Worm (Caenorhabditis elegans) whole organism, L4 larva: Measurements from ENCODE around the gene nrsn-1.

Experiments used
- F44E2.7 ChIP-seq: fragments of 200-800 bp; sonication (Bioruptor generic); IDR thresholded peaks from 2 replicates; pipeline ENCODE4 v2.1.2; 2022; ENCODE audit warnings: missing genetic modification characterization, missing compliant biosample characterization
- F49E8.2 ChIP-seq: sonication (generic microtip); optimal IDR thresholded peaks from 2 replicates; lab custom pipeline; 2016; ENCODE audit warnings: missing compliant biosample characterization, mild to moderate bottlenecking, missing genetic modification characterization, borderline replicate concordance
- fos-1 ChIP-seq: fragments of 150-350 bp; optimal IDR thresholded peaks from 2 replicates; lab custom pipeline; 2014; ENCODE audit warnings: missing biosample characterization, missing genetic modification characterization
- hlh-11 ChIP-seq: fragments of 200-800 bp; sonication (Bioruptor generic); optimal IDR thresholded peaks from 2 replicates; lab custom pipeline; 2018; ENCODE audit warnings: mild to moderate bottlenecking, missing genetic modification characterization, missing compliant biosample characterization
- hlh-30 ChIP-seq: sonication (generic microtip); optimal IDR thresholded peaks from 2 replicates; lab custom pipeline; 2017; ENCODE audit warnings: antibody characterized with exemption, mild to moderate bottlenecking, missing genetic modification characterization, missing compliant biosample characterization; ENCODE audit not compliant: insufficient read depth
- lin-39 ChIP-seq: fragments of 150-350 bp; optimal IDR thresholded peaks from 2 replicates; lab custom pipeline; 2014; ENCODE audit warnings: missing biosample characterization, missing genetic modification reagents, missing genetic modification characterization
- mxl-2 ChIP-seq: fragments of 200-800 bp; sonication (Bioruptor generic); conservative IDR thresholded peaks from 2 replicates; pipeline ENCODE4 v1.3.6; 2022; ENCODE audit warnings: missing genetic modification reagents, missing genetic modification characterization, missing compliant biosample characterization
- unc-130 ChIP-seq: sonication (generic microtip); optimal IDR thresholded peaks from 2 replicates; lab custom pipeline; 2016; ENCODE audit warnings: missing genetic modification reagents, missing genetic modification characterization, missing compliant biosample characterization

DNA sequence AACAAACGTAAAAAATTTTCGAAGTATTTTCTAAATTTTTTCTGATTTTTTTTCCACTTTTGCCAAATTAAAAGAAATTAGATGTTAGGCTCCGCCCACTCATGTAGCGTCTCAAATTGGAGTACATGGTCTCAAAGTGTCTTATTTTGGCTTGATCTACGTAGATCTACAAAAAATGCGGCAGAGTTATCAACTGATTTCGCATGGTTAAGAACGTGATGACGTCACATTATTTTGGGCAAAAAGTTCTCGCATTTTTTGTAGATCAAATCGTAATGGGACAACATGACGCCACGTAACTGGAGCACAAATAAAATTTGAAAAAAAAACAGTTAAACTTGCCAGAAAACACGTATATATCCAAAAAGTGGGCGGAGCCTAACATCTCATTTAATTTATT is 46.1 kb upstream of the nrsn-1 start:
- no peak for TF ChIP-seq hlh-30 (tag; lab: Kevin White, UChicago)
- no peak for TF ChIP-seq hlh-11 (tag; lab: Kevin White, UChicago)
- TF ChIP-seq lin-39 (tag; lab: Kevin White, UChicago): no peak
- TF ChIP-seq F44E2.7 (GFP tag; lab: Robert Waterston, UW): no peak
- TF ChIP-seq F49E8.2: no peak
- no peak for TF ChIP-seq fos-1
- TF ChIP-seq unc-130 (GFP tag; lab: Kevin White, UChicago): no peak
- no peak for TF ChIP-seq mxl-2
